Worm (Caenorhabditis elegans): ENCODE measurements around the gene F55F10.1.
"Not testable (repeated sequence)": the region's sequence is repeated elsewhere in the genome, so short reads cannot be mapped to it uniquely, and the experiment has no call there.

F55F10.1 gene

ce11 chrIV:4360497-4360896 is at the start of gene F55F10.1 (continued):
- TF ChIP-seq nhr-111 (GFP tag; optimal IDR thresholded peaks at IDR 0.05), result no peak

ce11 chrIV:4312394-4312793 is 48.2 kb upstream of the F55F10.1 start:
- TF ChIP-seq set-16 (GFP tag; IDR thresholded peaks at IDR 0.05), result peak; percentile 92

- TF ChIP-seq pha-4 (GFP tag; IDR thresholded peaks at IDR 0.05), result 0 out of 2 replicates have a peak, but pooled peaks have one; percentile 23
- not testable (repeated sequence) for TF ChIP-seq pha-4 (tag; optimal IDR thresholded peaks at IDR 0.05)
- TF ChIP-seq set-16 (GFP tag; IDR thresholded peaks at IDR 0.05), result peak; percentile 93
Measured at ce11 chrIV:4313144-4313543, 47.5 kb upstream of the F55F10.1 start.

ce11 chrIV:4316813-4317408 is 43.7 kb upstream of the F55F10.1 start, which contains the start of gene Y24D9B.1:
TSS of gene Y24D9B.1 (plus strand) at chrIV:4317358.
- TF ChIP-seq lin-38 (GFP tag; IDR thresholded peaks at IDR 0.05) (peak; percentile 27), ztf-11 (tag; optimal IDR thresholded peaks at IDR 0.05) (no peak), dpl-1 (GFP tag; optimal IDR thresholded peaks at IDR 0.05) (no peak), rbr-2 (tag; optimal IDR thresholded peaks at IDR 0.05) (no peak), zip-2 (tag; optimal IDR thresholded peaks at IDR 0.05) (no peak)

- TF ChIP-seq T26A8.4 (GFP tag; IDR thresholded peaks at IDR 0.05) (no peak), ceh-28 (tag; optimal IDR thresholded peaks at IDR 0.05) (peak; percentile 95)
Measured at ce11 chrIV:4317638-4318037, 43.0 kb upstream of the F55F10.1 start.

- no peak for TF ChIP-seq rbr-2 (tag; optimal IDR thresholded peaks at IDR 0.05)
- TF ChIP-seq ceh-28 (tag; optimal IDR thresholded peaks at IDR 0.05), result peak; percentile 43
Measured at ce11 chrIV:4318056-4318455, 42.6 kb upstream of the F55F10.1 start.

ce11 chrIV:4319473-4319872 is 41.2 kb upstream of the F55F10.1 start:
- TF ChIP-seq mdl-1 (tag; optimal IDR thresholded peaks at IDR 0.05) (no peak), F44E2.7 (GFP tag; IDR thresholded peaks at IDR 0.05) (0 out of 2 replicates have a peak, but pooled peaks have one; percentile 14), lin-38 (GFP tag; IDR thresholded peaks at IDR 0.05) (0 out of 2 replicates have a peak, but pooled peaks have one; percentile 11), egl-27 (tag; optimal IDR thresholded peaks at IDR 0.05) (no peak), Y75B8A.6 (GFP tag; IDR thresholded peaks at IDR 0.05) (no peak), nhr-42 (GFP tag; IDR thresholded peaks at IDR 0.05) (no peak), nhr-102 (tag; optimal IDR thresholded peaks at IDR 0.05) (no peak), unc-39 (tag; optimal IDR thresholded peaks at IDR 0.05) (no peak), snpc-1.2 (GFP tag; IDR thresholded peaks at IDR 0.05) (0 out of 2 replicates have a peak, but pooled peaks have one; percentile 8), daf-12 (tag; optimal IDR thresholded peaks at IDR 0.05) (no peak), zip-2 (tag; optimal IDR thresholded peaks at IDR 0.05) (no peak), ceh-28 (tag; optimal IDR thresholded peaks at IDR 0.05) (peak; percentile 93)

ce11 chrIV:4326445-4326844 is 34.2 kb upstream of the F55F10.1 start, which contains the start of gene trpl-2:
TSS of gene trpl-2 (plus strand) at chrIV:4326654.
- TF ChIP-seq daf-16 (GFP tag; optimal IDR thresholded peaks at IDR 0.05) (no peak), daf-16 (tag; optimal IDR thresholded peaks at IDR 0.05) (peak; percentile 48), daf-19 (GFP tag; conservative IDR thresholded peaks at IDR 0.05) (no peak), pqm-1 (tag; optimal IDR thresholded peaks at IDR 0.05) (peak; percentile 33), ceh-82 (tag; optimal IDR thresholded peaks at IDR 0.05) (no peak), duxl-1 (tag; optimal IDR thresholded peaks at IDR 0.05; ENCODE audit: poor library complexity) (no peak), zip-2 (tag; optimal IDR thresholded peaks at IDR 0.05) (no peak), lim-7 (GFP tag; IDR thresholded peaks at IDR 0.05) (no peak), F49E8.2 (tag; optimal IDR thresholded peaks at IDR 0.05; ENCODE audit: borderline replicate concordance) (no peak), vab-7 (GFP tag; IDR thresholded peaks at IDR 0.05) (no peak), aha-1 (tag) (peak; percentile 44), lir-3 (tag; optimal IDR thresholded peaks at IDR 0.05) (no peak), gei-8 (GFP tag; optimal IDR thresholded peaks at IDR 0.05) (no peak), nhr-10 (tag; optimal IDR thresholded peaks at IDR 0.05) (no peak), lin-38 (GFP tag; IDR thresholded peaks at IDR 0.05) (no peak), zip-11 (GFP tag; IDR thresholded peaks at IDR 0.05) (no peak), hlh-11 (tag; optimal IDR thresholded peaks at IDR 0.05) (no peak), aly-2 (tag; optimal IDR thresholded peaks at IDR 0.05) (no peak), daf-12 (tag; optimal IDR thresholded peaks at IDR 0.05) (no peak), nhr-25 (tag; optimal IDR thresholded peaks at IDR 0.05; ENCODE audit: borderline replicate concordance, insufficient read depth) (no peak), Y105C5A.15 (GFP tag; IDR thresholded peaks at IDR 0.05) (no peak)

All from whole organism, L4 larva.